Worm (Caenorhabditis elegans): ENCODE results near the gene T21D9.2.

- no peak for TF ChIP-seq jun-1 (tag; optimal IDR thresholded peaks at IDR 0.05)
- no peak for TF ChIP-seq efl-1 (optimal IDR thresholded peaks at IDR 0.05)
- TF ChIP-seq efl-1 (GFP tag; optimal IDR thresholded peaks at IDR 0.05 in 1 of 2) = no peak
- TF ChIP-seq fkh-4 (tag; optimal IDR thresholded peaks at IDR 0.05; ENCODE audit: borderline replicate concordance) = no peak
- no peak for TF ChIP-seq ztf-11 (tag; optimal IDR thresholded peaks at IDR 0.05)
- no peak for TF ChIP-seq nhr-76 (tag; optimal IDR thresholded peaks at IDR 0.05)
- TF ChIP-seq lin-35 (GFP tag; optimal IDR thresholded peaks at IDR 0.05) = no peak
- no peak for TF ChIP-seq unc-98 (GFP tag; IDR thresholded peaks at IDR 0.05)
- TF ChIP-seq lir-3 (tag; optimal IDR thresholded peaks at IDR 0.05; ENCODE audit: poor library complexity) = no peak
- no peak for TF ChIP-seq zag-1 (tag; optimal IDR thresholded peaks at IDR 0.05)
- TF ChIP-seq unc-130 (tag; optimal IDR thresholded peaks at IDR 0.05) = no peak
- no peak for TF ChIP-seq ama-1 (optimal IDR thresholded peaks at IDR 0.05)
- no peak for TF ChIP-seq irx-1 (tag; optimal IDR thresholded peaks at IDR 0.05)
These were observed 16.3 kb upstream of the T21D9.2 start, which contains the start of gene bus-5 for ce11 chrX:2113004-2113403.

Data from whole organism, L1 larva.